In genomic region chrX:1384232-1384631, dm6 we compare ENCODE assay signal across 3 fruit fly cellular contexts.
TF ChIP-seq lines count a peak whose summit lies in the region.

No protein-coding gene starts in this region.

- TF ChIP-seq CTCF in whole organism, embryonic (GFP tag; optimal IDR thresholded peaks at IDR 0.05; lab: Kevin White, UChicago) = no peak

TF ChIP-seq in whole organism, adult, 20 proteins besides CTCF, POLR2A, EP300 and RAD21:
- TF ChIP-seq cnc (optimal IDR thresholded peaks at IDR 0.05; lab: Kevin White, UChicago) = no peak
- peak; percentile 33 for TF ChIP-seq pad (GFP tag; optimal IDR thresholded peaks at IDR 0.05; lab: Kevin White, UChicago)
- peak; percentile 2 for TF ChIP-seq Mnt (GFP tag; optimal IDR thresholded peaks at IDR 0.05; lab: Kevin White, UChicago)
- TF ChIP-seq cic (GFP tag; optimal IDR thresholded peaks at IDR 0.05; lab: Kevin White, UChicago) = no peak

TF ChIP-seq in whole organism, embryonic, 481 proteins besides CTCF, POLR2A, EP300 and RAD21:
- TF ChIP-seq Deaf1 (tag; optimal IDR thresholded peaks at IDR 0.05; lab: Kevin White, UChicago) = peak; percentile 61
- TF ChIP-seq CG12769 (tag; optimal IDR thresholded peaks at IDR 0.05; lab: Kevin White, UChicago) = peak; percentile 82
- peak; percentile 19 for TF ChIP-seq sens (GFP tag; lab: Kevin White, UChicago)
- no peak for TF ChIP-seq CG17385 (GFP tag; optimal IDR thresholded peaks at IDR 0.05; lab: Kevin White, UChicago)
- TF ChIP-seq Med (GFP tag; lab: Kevin White, UChicago) = peak; percentile 21
TF ChIP-seq in whole organism, embryonic: peak in this region for 4.

TF ChIP-seq in whole organism, pupa, 21 proteins besides CTCF, POLR2A, EP300 and RAD21:
- peak; percentile 14 for TF ChIP-seq CG13204 (GFP tag; optimal IDR thresholded peaks at IDR 0.05; lab: Kevin White, UChicago)
- no peak for TF ChIP-seq CG34367 (tag; optimal IDR thresholded peaks at IDR 0.05; lab: Kevin White, UChicago)
TF ChIP-seq in whole organism, pupa: peak in this region for 1.
